Fruit fly (Drosophila melanogaster) whole organism, embryonic: ENCODE measurements around the gene CG11309.

Source experiments
- Abd-B ChIP-seq: fragments of 200-800 bp; sonication (Bioruptor generic); optimal IDR thresholded peaks from 2 replicates; lab custom pipeline; 2018; ENCODE audit warnings: missing biosample characterization, mild to moderate bottlenecking, missing genetic modification characterization, moderate library complexity
- BtbVII ChIP-seq: fragments of 200-800 bp; sonication (Bioruptor generic); optimal IDR thresholded peaks from 3 replicates; lab custom pipeline; 2017; ENCODE audit warnings: missing biosample characterization, mild to moderate bottlenecking, missing genetic modification characterization
- CG10147 ChIP-seq: fragments of 200-800 bp; sonication (Bioruptor generic); optimal IDR thresholded peaks from 2 replicates; lab custom pipeline; 2019; ENCODE audit warnings: missing biosample characterization, mild to moderate bottlenecking, missing genetic modification characterization, moderate library complexity
- CG10565 ChIP-seq: fragments of 200-800 bp; sonication (Bioruptor generic); optimal IDR thresholded peaks from 3 replicates; lab custom pipeline; 2016; ENCODE audit warnings: missing biosample characterization, mild to moderate bottlenecking, missing genetic modification characterization
- CG13624 ChIP-seq: fragments of 200-800 bp; sonication (Bioruptor generic); optimal IDR thresholded peaks from 2 replicates; lab custom pipeline; 2016; ENCODE audit warnings: missing biosample characterization, missing genetic modification characterization
- CG1602 ChIP-seq: fragments of 200-800 bp; sonication (Bioruptor generic); optimal IDR thresholded peaks from 3 replicates; lab custom pipeline; 2016; ENCODE audit warnings: missing biosample characterization, missing genetic modification characterization
- CG17186 ChIP-seq: fragments of 200-800 bp; sonication (Bioruptor generic); optimal IDR thresholded peaks from 3 replicates; lab custom pipeline; 2017; ENCODE audit warnings: missing biosample characterization, missing genetic modification reagents, missing genetic modification characterization
- CG31365 ChIP-seq: fragments of 200-800 bp; sonication (Bioruptor generic); optimal IDR thresholded peaks from 2 replicates; lab custom pipeline; 2018; ENCODE audit warnings: missing biosample characterization, mild to moderate bottlenecking, missing genetic modification characterization
- CG3726 ChIP-seq: fragments of 200-800 bp; sonication (Bioruptor generic); IDR thresholded peaks from 3 replicates; pipeline ENCODE4, ENCODE4 v1.3.6; 2022; ENCODE audit warnings: missing biosample characterization, missing genetic modification characterization
- CG6791 ChIP-seq: fragments of 200-800 bp; sonication (Bioruptor generic); IDR thresholded peaks from 3 replicates; pipeline ENCODE4 v1.3.6; 2022; ENCODE audit warnings: missing biosample characterization, missing genetic modification characterization; ENCODE audit not compliant: partially characterized antibody
- CG6813 ChIP-seq: fragments of 200-800 bp; sonication (Bioruptor generic); optimal IDR thresholded peaks from 2 replicates; lab custom pipeline; 2017; ENCODE audit warnings: missing biosample characterization, missing genetic modification characterization, mild to moderate bottlenecking, moderate library complexity, missing genetic modification reagents
- CG7271 ChIP-seq: fragments of 200-800 bp; sonication (Bioruptor generic); optimal IDR thresholded peaks from 2 replicates; lab custom pipeline; 2018; ENCODE audit warnings: missing biosample characterization, mild to moderate bottlenecking, missing genetic modification characterization, moderate library complexity
- CG7372 ChIP-seq: fragments of 200-800 bp; sonication (Bioruptor generic); IDR thresholded peaks from 2 replicates; pipeline ENCODE4 v1.3.6; 2022; ENCODE audit warnings: missing biosample characterization, missing genetic modification characterization
- CG7963 ChIP-seq: fragments of 200-800 bp; sonication (Bioruptor generic); IDR thresholded peaks from 3 replicates; pipeline ENCODE4 v1.3.6; 2022; ENCODE audit warnings: missing biosample characterization, missing genetic modification characterization; ENCODE audit not compliant: partially characterized antibody
- CG8359 ChIP-seq: fragments of 200-800 bp; sonication (Bioruptor generic); optimal IDR thresholded peaks from 2 replicates; lab custom pipeline; 2017; ENCODE audit warnings: missing biosample characterization, mild to moderate bottlenecking, missing genetic modification characterization, borderline replicate concordance
- CG9797 ChIP-seq: fragments of 200-800 bp; sonication (Bioruptor generic); optimal IDR thresholded peaks from 3 replicates; lab custom pipeline; 2018; ENCODE audit warnings: missing biosample characterization, mild to moderate bottlenecking, missing genetic modification characterization
- CG9876 ChIP-seq: fragments of 200-800 bp; sonication (Bioruptor generic); optimal IDR thresholded peaks from 2 replicates; lab custom pipeline; 2016; ENCODE audit warnings: missing biosample characterization, missing genetic modification characterization
- Eip74EF ChIP-seq, 2 experiments: fragments of 200-800 bp in 1 of 2; fragments of >200 bp in 1 of 2; sonication (Bioruptor generic) in 1 of 2; optimal IDR thresholded peaks; 2 replicates each; lab custom pipeline; 2017 to 2019; ENCODE audit warnings: missing biosample characterization in 2 of 2, missing genetic modification characterization in 2 of 2, mild to moderate bottlenecking in 1 of 2, moderate library complexity in 1 of 2
- Fer2 ChIP-seq: fragments of 200-800 bp; sonication (Bioruptor generic); optimal IDR thresholded peaks from 2 replicates; lab custom pipeline; 2018; ENCODE audit warnings: missing biosample characterization, mild to moderate bottlenecking, missing genetic modification characterization, moderate library complexity
- H15 ChIP-seq: fragments of 200-800 bp; sonication (Bioruptor generic); IDR thresholded peaks from 3 replicates; pipeline ENCODE4 v1.3.6; 2022; ENCODE audit warnings: missing biosample characterization, missing genetic modification characterization
- Hr39 ChIP-seq: fragments of >200 bp; optimal IDR thresholded peaks from 2 replicates; lab custom pipeline; 2017
- Lpt ChIP-seq: fragments of >200 bp; optimal IDR thresholded peaks from 2 replicates; lab custom pipeline; 2018; ENCODE audit warnings: missing biosample characterization, missing genetic modification characterization
- NC2α ChIP-seq: fragments of 200-800 bp; sonication (Bioruptor generic); optimal IDR thresholded peaks from 2 replicates; lab custom pipeline; 2016; ENCODE audit warnings: missing biosample characterization, missing genetic modification characterization
- Opbp ChIP-seq: fragments of 200-800 bp; sonication (Bioruptor generic); IDR thresholded peaks from 3 replicates; pipeline ENCODE4 v1.3.6; 2022; ENCODE audit warnings: missing biosample characterization, missing genetic modification characterization; ENCODE audit not compliant: partially characterized antibody
- Rfx ChIP-seq: fragments of 200-800 bp; sonication (Bioruptor generic); IDR thresholded peaks from 2 replicates; pipeline ENCODE4 v1.3.6; 2022; ENCODE audit warnings: missing biosample characterization, missing genetic modification characterization
- Sin3A ChIP-seq: fragments of >200 bp; optimal IDR thresholded peaks from 2 replicates; lab custom pipeline; 2018
- Six4 ChIP-seq: fragments of 200-800 bp; sonication (Bioruptor generic); optimal IDR thresholded peaks from 2 replicates; lab custom pipeline; 2016; ENCODE audit warnings: missing biosample characterization, missing genetic modification characterization
- Sox100B ChIP-seq: fragments of 200-800 bp; sonication (Bioruptor generic); optimal IDR thresholded peaks from 3 replicates; lab custom pipeline; 2018; ENCODE audit warnings: missing biosample characterization, mild to moderate bottlenecking, missing genetic modification characterization
- Sry-δ ChIP-seq: fragments of 200-800 bp; sonication (Bioruptor generic); optimal IDR thresholded peaks from 2 replicates; lab custom pipeline; 2016; ENCODE audit warnings: missing biosample characterization, missing genetic modification characterization
- ara ChIP-seq: fragments of 200-800 bp; sonication (Bioruptor generic); IDR thresholded peaks from 2 replicates; pipeline ENCODE4 v1.3.6; 2022; ENCODE audit warnings: missing biosample characterization, missing genetic modification characterization
- ci ChIP-seq: fragments of 200-800 bp; sonication (Bioruptor generic); IDR thresholded peaks from 3 replicates; pipeline ENCODE4 v1.3.6; 2022; ENCODE audit warnings: missing biosample characterization, missing genetic modification characterization
- croc ChIP-seq: fragments of 200-800 bp; sonication (Bioruptor generic); conservative IDR thresholded peaks from 3 replicates; pipeline ENCODE4 v1.3.6; 2022; ENCODE audit warnings: missing biosample characterization, missing genetic modification characterization
- fru ChIP-seq: fragments of >200 bp; optimal IDR thresholded peaks from 2 replicates; lab custom pipeline; 2017
- fu2 ChIP-seq: fragments of 200-800 bp; sonication (Bioruptor generic); optimal IDR thresholded peaks from 2 replicates; lab custom pipeline; 2016; ENCODE audit warnings: missing biosample characterization, missing genetic modification characterization
- gfzf ChIP-seq: fragments of 200-800 bp; sonication (Bioruptor generic); optimal IDR thresholded peaks from 2 replicates; lab custom pipeline; 2016; ENCODE audit warnings: missing biosample characterization, mild to moderate bottlenecking, missing genetic modification characterization, moderate library complexity
- gsb-n ChIP-seq: fragments of 200-800 bp; sonication (Bioruptor generic); optimal IDR thresholded peaks from 3 replicates; lab custom pipeline; 2018; ENCODE audit warnings: missing biosample characterization, mild to moderate bottlenecking, missing genetic modification characterization
- jigr1 ChIP-seq: fragments of 200-800 bp; sonication (Bioruptor generic); IDR thresholded peaks from 3 replicates; pipeline ENCODE4 v1.3.6; 2022; ENCODE audit warnings: missing biosample characterization, missing genetic modification characterization
- kay ChIP-seq: fragments of 200-800 bp; sonication (Bioruptor generic); optimal IDR thresholded peaks from 2 replicates; lab custom pipeline; 2016; ENCODE audit warnings: missing biosample characterization, missing genetic modification characterization
- kni ChIP-seq: fragments of 200-800 bp; sonication (Bioruptor generic); optimal IDR thresholded peaks from 3 replicates; lab custom pipeline; 2017; ENCODE audit warnings: mild to moderate bottlenecking, missing biosample characterization, missing genetic modification reagents, missing genetic modification characterization
- mirr ChIP-seq: fragments of 200-800 bp; sonication (Bioruptor generic); optimal IDR thresholded peaks from 3 replicates; lab custom pipeline; 2018; ENCODE audit warnings: missing biosample characterization, mild to moderate bottlenecking, missing genetic modification characterization
- nmo ChIP-seq: fragments of 200-800 bp; sonication (Bioruptor generic); optimal IDR thresholded peaks from 2 replicates; lab custom pipeline; 2018; ENCODE audit warnings: missing biosample characterization, mild to moderate bottlenecking, missing genetic modification characterization, moderate library complexity
- odd ChIP-seq: fragments of 200-800 bp; sonication (Bioruptor generic); optimal IDR thresholded peaks from 2 replicates; lab custom pipeline; 2017; ENCODE audit warnings: missing biosample characterization, mild to moderate bottlenecking, missing genetic modification characterization
- phol ChIP-seq: fragments of 200-800 bp; sonication (Bioruptor generic); optimal IDR thresholded peaks from 3 replicates; lab custom pipeline; 2018; ENCODE audit warnings: missing biosample characterization, mild to moderate bottlenecking, missing genetic modification characterization, moderate library complexity
- pnt ChIP-seq: fragments of 200-800 bp; sonication (Bioruptor generic); optimal IDR thresholded peaks from 3 replicates; lab custom pipeline; 2016; ENCODE audit warnings: missing biosample characterization, missing genetic modification characterization
- scrt ChIP-seq: fragments of 200-800 bp; sonication (Bioruptor generic); optimal IDR thresholded peaks from 2 replicates; lab custom pipeline; 2018; ENCODE audit warnings: missing biosample characterization, mild to moderate bottlenecking, missing genetic modification characterization, moderate library complexity
- seq ChIP-seq: fragments of 200-800 bp; sonication (Bioruptor generic); IDR thresholded peaks from 2 replicates; pipeline ENCODE4 v1.3.6; 2022; ENCODE audit warnings: missing biosample characterization, missing genetic modification characterization
- sisA ChIP-seq: fragments of 200-800 bp; sonication (Bioruptor generic); IDR thresholded peaks from 2 replicates; pipeline ENCODE4 v1.3.6; 2022; ENCODE audit warnings: missing biosample characterization, missing genetic modification characterization
- tap ChIP-seq: fragments of 200-800 bp; optimal IDR thresholded peaks from 3 replicates; lab custom pipeline; 2019; ENCODE audit warnings: missing biosample characterization, mild to moderate bottlenecking, missing genetic modification characterization, moderate library complexity
- tin ChIP-seq: fragments of 200-800 bp; sonication (Bioruptor generic); optimal IDR thresholded peaks from 3 replicates; lab custom pipeline; 2016; ENCODE audit warnings: missing biosample characterization, missing genetic modification characterization
- tll ChIP-seq, 2 experiments: fragments of 200-800 bp in 1 of 2; fragments of >200 bp in 1 of 2; sonication (Bioruptor generic) in 1 of 2; optimal IDR thresholded peaks; 2 replicates each; lab custom pipeline; 2017 to 2019; ENCODE audit warnings: missing biosample characterization in 2 of 2, missing genetic modification characterization in 2 of 2, mild to moderate bottlenecking in 1 of 2, moderate library complexity in 1 of 2
- vvl ChIP-seq: fragments of 200-800 bp; sonication (Bioruptor generic); IDR thresholded peaks from 2 replicates; pipeline ENCODE4 v1.3.6; 2022; ENCODE audit warnings: missing biosample characterization, missing genetic modification characterization

The CG11309 gene

dm6 chr3L:21334999-21335631, 30.7 kb upstream of the CG11309 start, which contains the start of gene Tsr1 (continued):
- TF ChIP-seq pnt (GFP tag; lab: Kevin White, UChicago) = no peak
- TF ChIP-seq gfzf (GFP tag; lab: Kevin White, UChicago) = peak; percentile 19
- no peak for TF ChIP-seq NC2α (GFP tag; lab: Kevin White, UChicago)
- no peak for TF ChIP-seq Abd-B (GFP tag; lab: Kevin White, UChicago)
- TF ChIP-seq Lpt (GFP tag; lab: Kevin White, UChicago) = no peak
- TF ChIP-seq Opbp (GFP tag; lab: Robert Waterston, UW) = peak; percentile 89
- TF ChIP-seq tap (tag; lab: Kevin White, UChicago) = no peak
- peak; percentile 82 for TF ChIP-seq CG6791 (GFP tag; lab: Robert Waterston, UW)
- peak; percentile 14; the same call in 1 of the 2 replicates for TF ChIP-seq Rfx (GFP tag; lab: Robert Waterston, UW)
- no peak for TF ChIP-seq CG7372 (GFP tag; lab: Robert Waterston, UW)
- TF ChIP-seq nmo = no peak
- no peak for TF ChIP-seq CG9876
- peak; percentile 12 for TF ChIP-seq CG9797 (GFP tag; lab: Kevin White, UChicago)
- TF ChIP-seq kay (GFP tag; lab: Kevin White, UChicago) = no peak
- TF ChIP-seq Six4 (GFP tag; lab: Kevin White, UChicago) = no peak
- no peak for TF ChIP-seq ci (GFP tag; lab: Robert Waterston, UW)
- TF ChIP-seq Fer2 (tag; lab: Kevin White, UChicago) = no peak
- TF ChIP-seq fu2 = no peak
- TF ChIP-seq CG8359 (GFP tag; lab: Kevin White, UChicago) = no peak
- no peak for TF ChIP-seq kni (GFP tag; lab: Kevin White, UChicago)
- no peak for TF ChIP-seq vvl (GFP tag; lab: Robert Waterston, UW)
- peak; percentile 88 for TF ChIP-seq CG17186 (GFP tag; lab: Kevin White, UChicago)
- TF ChIP-seq Sox100B (GFP tag; lab: Kevin White, UChicago) = no peak
- TF ChIP-seq seq = no peak
- no peak for TF ChIP-seq ara (GFP tag; lab: Robert Waterston, UW)
- TF ChIP-seq CG1602 (GFP tag; lab: Kevin White, UChicago) = no peak
- no peak for TF ChIP-seq tin
- no peak for TF ChIP-seq CG13624 (GFP tag; lab: Kevin White, UChicago)
- TF ChIP-seq Sry-δ (GFP tag; lab: Kevin White, UChicago) = peak; percentile 74
- TF ChIP-seq Hr39 (lab: Kevin White, UChicago) = no peak
- TF ChIP-seq CG6813 (GFP tag; lab: Kevin White, UChicago) = no peak
- TF ChIP-seq phol (tag; lab: Kevin White, UChicago) = no peak
- no peak for TF ChIP-seq CG10565 (GFP tag; lab: Kevin White, UChicago)
- no peak for TF ChIP-seq BtbVII
- no peak for TF ChIP-seq H15 (GFP tag; lab: Robert Waterston, UW)
- TF ChIP-seq scrt = no peak
- TF ChIP-seq CG10147 (GFP tag; lab: Kevin White, UChicago) = no peak
- TF ChIP-seq gsb-n (tag; lab: Kevin White, UChicago) = no peak
- TF ChIP-seq CG7963 (GFP tag; lab: Robert Waterston, UW) = peak; percentile 83
- TF ChIP-seq fru (lab: Kevin White, UChicago) = no peak
- no peak for TF ChIP-seq mirr (GFP tag; lab: Kevin White, UChicago)
- TF ChIP-seq CG3726 (GFP tag; lab: Robert Waterston, UW) = no peak
- no peak for TF ChIP-seq jigr1 (GFP tag; lab: Robert Waterston, UW)
- no peak for TF ChIP-seq sisA
- TF ChIP-seq Eip74EF (GFP tag; optimal IDR thresholded peaks at IDR 0.05; lab: Kevin White, UChicago) = no peak
- TF ChIP-seq tll (GFP tag; optimal IDR thresholded peaks at IDR 0.05; lab: Kevin White, UChicago) = no peak
- no peak for TF ChIP-seq CG31365 (tag; lab: Kevin White, UChicago)
- no peak for TF ChIP-seq CG7271 (tag; lab: Kevin White, UChicago)
- peak; percentile 24 for TF ChIP-seq Sin3A (lab: Kevin White, UChicago)
- TF ChIP-seq odd = no peak
- no peak for TF ChIP-seq croc (GFP tag; lab: Robert Waterston, UW)
